Worm (Caenorhabditis elegans): ENCODE data around the gene F52H2.1.
A peak's percentile ranks its signal among the peaks of the same experiment; 100 is the strongest.

The F52H2.1 gene

DNA sequence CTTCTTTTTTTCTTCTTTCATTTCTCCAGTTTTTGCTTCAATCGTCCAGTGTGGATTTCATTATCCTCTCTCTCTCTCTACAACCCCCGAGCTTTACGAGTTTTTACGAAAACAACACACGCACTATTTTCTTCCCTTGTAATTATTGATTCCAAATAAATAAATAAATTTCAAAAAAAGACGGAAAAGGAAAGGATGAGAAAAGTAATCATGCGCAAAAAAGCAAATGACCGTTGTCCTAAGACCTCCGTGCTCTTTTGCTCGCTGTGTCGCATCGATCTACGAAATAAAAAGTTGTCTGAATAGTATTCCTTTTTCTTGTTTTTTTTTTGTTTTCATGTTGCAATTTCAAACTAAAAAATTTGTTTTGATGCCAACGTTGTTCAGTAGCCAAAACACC is 22.2 kb upstream of the F52H2.1 start:
- no peak for TF ChIP-seq zfh-2 (GFP tag; conservative IDR thresholded peaks at IDR 0.05)

ce11 chrX:2551450-2551849 is 21.4 kb upstream of the F52H2.1 start:
- no peak for TF ChIP-seq F37B4.10 (GFP tag; IDR thresholded peaks at IDR 0.05)
- 0 out of 2 replicates have a peak, but pooled peaks have one; percentile 8 for TF ChIP-seq egrh-3 (GFP tag; IDR thresholded peaks at IDR 0.05)
- 0 out of 2 replicates have a peak, but pooled peaks have one; percentile 38 for TF ChIP-seq cebp-2 (GFP tag; IDR thresholded peaks at IDR 0.05)
- no peak for TF ChIP-seq nhr-27 (tag; optimal IDR thresholded peaks at IDR 0.05)
- 0 out of 2 replicates have a peak, but pooled peaks have one; percentile 41 for TF ChIP-seq sea-2 (GFP tag; IDR thresholded peaks at IDR 0.05)
- no peak for TF ChIP-seq snpc-4 (GFP tag; optimal IDR thresholded peaks at IDR 0.05)
- TF ChIP-seq snpc-4 (tag; optimal IDR thresholded peaks at IDR 0.05) = peak in 2 of 4 experiments; percentile 59 to 74
- TF ChIP-seq zfh-2 (GFP tag; conservative IDR thresholded peaks at IDR 0.05) = peak; percentile 79

DNA sequence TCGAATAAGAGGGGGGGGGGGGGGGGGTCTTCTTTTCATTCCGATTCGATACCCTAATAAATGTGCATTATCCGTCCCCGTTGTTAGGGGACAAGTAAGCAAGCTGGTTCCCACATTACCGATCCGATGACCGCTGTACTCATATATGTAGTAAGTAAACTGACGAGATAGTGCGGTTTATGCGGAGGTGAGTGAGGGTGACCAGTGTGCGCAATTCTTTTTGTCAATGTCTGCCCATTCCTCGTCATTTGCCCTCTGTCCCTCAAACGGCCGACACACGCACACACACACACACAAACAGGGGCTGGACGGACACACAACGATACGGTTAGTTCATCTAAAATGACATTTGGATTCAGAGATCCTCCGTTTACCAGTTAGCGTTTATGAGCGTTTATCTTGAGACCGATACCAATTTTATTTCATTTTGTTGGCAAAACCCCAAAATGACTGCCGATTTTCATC is 20.7 kb upstream of the F52H2.1 start, which contains the start of gene aat-3:
TSS of gene aat-3 (plus strand) at position 51 of the 465 bp plus-strand sequence.
- TF ChIP-seq xnd-1 (tag; optimal IDR thresholded peaks at IDR 0.05) (no peak), dpl-1 (GFP tag; optimal IDR thresholded peaks at IDR 0.05) (no peak), C17E4.6 (GFP tag; IDR thresholded peaks at IDR 0.05) (no peak), D2030.7 (GFP tag; IDR thresholded peaks at IDR 0.05) (peak; percentile 24; the same call in 1 of the 2 replicates), zfh-2 (GFP tag; conservative IDR thresholded peaks at IDR 0.05) (0 out of 2 replicates have a peak, but pooled peaks have one; percentile 31), hmg-1.2 (GFP tag; IDR thresholded peaks at IDR 0.05) (peak; percentile 15; the same call in 1 of the 2 replicates), F39B2.1 (GFP tag; IDR thresholded peaks at IDR 0.05) (no peak), akir-1 (GFP tag; optimal IDR thresholded peaks at IDR 0.05) (no peak)

ce11 chrX:2553433-2553860 is 19.5 kb upstream of the F52H2.1 start:
- TF ChIP-seq dpff-1 (tag; optimal IDR thresholded peaks at IDR 0.05) (no peak), nhr-90 (tag; optimal IDR thresholded peaks at IDR 0.05) (peak; percentile 90), hsf-1 (GFP tag; IDR thresholded peaks at IDR 0.05) (no peak), F37B4.10 (GFP tag; IDR thresholded peaks at IDR 0.05) (no peak), attf-6 (GFP tag; IDR thresholded peaks at IDR 0.05) (no peak), nhr-27 (tag; optimal IDR thresholded peaks at IDR 0.05) (no peak), nhr-80 (tag; optimal IDR thresholded peaks at IDR 0.05) (peak; percentile 45), madf-8 (GFP tag; conservative IDR thresholded peaks at IDR 0.05) (no peak), cebp-1 (GFP tag; IDR thresholded peaks at IDR 0.05) (peak; percentile 28; the same call in 1 of the 2 replicates), cebp-1 (tag; optimal IDR thresholded peaks at IDR 0.05) (peak; percentile 75), Y95B8A.8 (GFP tag; IDR thresholded peaks at IDR 0.05) (no peak), sdz-38 (tag; optimal IDR thresholded peaks at IDR 0.05) (peak; percentile 42), sptf-2 (GFP tag; optimal IDR thresholded peaks at IDR 0.05) (no peak), unc-62 (GFP tag; optimal IDR thresholded peaks at IDR 0.05) (peak; percentile 13), B0035.1 (tag; optimal IDR thresholded peaks at IDR 0.05) (peak; percentile 76), tbx-9 (tag; optimal IDR thresholded peaks at IDR 0.05; ENCODE audit: borderline replicate concordance) (no peak), tbp1 (GFP tag; optimal IDR thresholded peaks at IDR 0.05) (peak; percentile 98), mes-4 (tag; optimal IDR thresholded peaks at IDR 0.05) (peak; percentile 30), ceh-27 (GFP tag; optimal IDR thresholded peaks at IDR 0.05) (peak; percentile 64), lin-40 (tag; optimal IDR thresholded peaks at IDR 0.05) (peak; percentile 82), repo-1 (tag; optimal IDR thresholded peaks at IDR 0.05) (peak; percentile 43), madf-10 (tag; optimal IDR thresholded peaks at IDR 0.05) (peak; percentile 68), tlf-1 (GFP tag; optimal IDR thresholded peaks at IDR 0.05) (no peak), let-607 (tag; optimal IDR thresholded peaks at IDR 0.05) (peak in 1 of 2 experiments; percentile 74), nhr-120 (GFP tag; IDR thresholded peaks at IDR 0.05) (0 out of 2 replicates have a peak, but pooled peaks have one; percentile 52), pbrm-1 (GFP tag; IDR thresholded peaks at IDR 0.05) (peak; percentile 82), bed-1 (GFP tag; IDR thresholded peaks at IDR 0.05) (no peak), mcd-1 (GFP tag; IDR thresholded peaks at IDR 0.05) (0 out of 2 replicates have a peak, but pooled peaks have one; percentile 46), F39B2.1 (GFP tag; IDR thresholded peaks at IDR 0.05) (no peak), Y53F4B.3 (GFP tag; IDR thresholded peaks at IDR 0.05) (no peak), ceh-100 (GFP tag; IDR thresholded peaks at IDR 0.05) (no peak)
